Worm (Caenorhabditis elegans): ENCODE data around the gene droe-8.
"Not testable (repeated sequence)": the region's sequence is repeated elsewhere in the genome, so short reads cannot be mapped to it uniquely, and the experiment has no call there.

Gene droe-8

DNA sequence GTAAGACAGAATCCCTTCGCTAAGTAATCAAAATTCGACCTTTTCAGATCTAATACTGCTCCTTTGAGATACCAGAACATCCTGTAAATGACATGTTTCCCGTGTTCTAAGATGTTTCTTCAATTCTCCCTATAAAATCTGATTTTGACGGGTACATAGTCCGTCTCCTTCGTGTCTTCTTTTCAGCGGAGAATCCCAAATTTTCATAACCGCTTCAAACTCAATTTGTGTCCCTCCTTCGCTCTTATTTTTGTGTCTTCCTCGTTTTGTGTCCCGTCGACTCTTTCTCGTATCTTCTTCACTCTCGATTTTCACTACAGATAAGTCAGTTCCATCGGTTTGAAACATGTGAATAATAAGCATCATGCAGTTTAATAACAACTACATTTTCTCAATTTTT is 10.2 kb upstream of the droe-8 start, which contains the start of gene glr-5:
glr-5 (plus strand) TSS at position 321 of the 400 bp plus-strand sequence.
- TF ChIP-seq pes-1 (GFP tag; IDR thresholded peaks at IDR 0.05), result no peak
- no peak for TF ChIP-seq hnd-1 (tag; optimal IDR thresholded peaks at IDR 0.05)
- TF ChIP-seq tra-4 (tag; optimal IDR thresholded peaks at IDR 0.05), result no peak
- no peak for TF ChIP-seq ets-7 (tag; optimal IDR thresholded peaks at IDR 0.05)
- no peak for TF ChIP-seq ceh-13 (GFP tag; optimal IDR thresholded peaks at IDR 0.05)
- no peak for TF ChIP-seq ama-1 (optimal IDR thresholded peaks at IDR 0.05)

DNA sequence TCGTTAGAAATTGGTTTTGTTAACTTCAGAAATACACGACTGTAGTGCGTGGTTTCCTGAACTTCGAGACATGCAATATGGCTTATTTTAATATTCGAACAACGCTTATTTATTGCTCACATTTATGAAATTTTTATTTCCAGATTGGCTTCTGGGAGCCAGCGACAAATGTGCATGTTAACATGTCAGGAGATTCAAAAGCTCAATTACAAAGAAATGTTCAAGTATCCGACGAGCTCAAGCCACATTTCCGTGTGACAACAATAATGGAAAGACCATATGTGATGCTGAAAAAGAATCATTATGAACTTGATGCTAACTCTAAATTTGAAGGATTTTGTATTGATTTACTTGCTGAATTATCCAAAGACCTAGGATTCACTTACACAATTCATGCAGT is 7.9 kb upstream of the droe-8 start:
- TF ChIP-seq hnd-1 (tag; optimal IDR thresholded peaks at IDR 0.05) (no peak), ceh-13 (GFP tag; optimal IDR thresholded peaks at IDR 0.05) (no peak), aly-1 (tag; optimal IDR thresholded peaks at IDR 0.05) (no peak), ceh-36 (tag; optimal IDR thresholded peaks at IDR 0.05) (no peak), hmg-4 (GFP tag; optimal IDR thresholded peaks at IDR 0.05) (no peak), tbx-37 (GFP tag; conservative IDR thresholded peaks at IDR 0.05) (no peak), flt-1 (GFP tag; IDR thresholded peaks at IDR 0.05) (no peak), ama-1 (optimal IDR thresholded peaks at IDR 0.05) (no peak), scrt-1 (GFP tag; IDR thresholded peaks at IDR 0.05) (no peak), pes-1 (GFP tag; IDR thresholded peaks at IDR 0.05) (no peak)

DNA sequence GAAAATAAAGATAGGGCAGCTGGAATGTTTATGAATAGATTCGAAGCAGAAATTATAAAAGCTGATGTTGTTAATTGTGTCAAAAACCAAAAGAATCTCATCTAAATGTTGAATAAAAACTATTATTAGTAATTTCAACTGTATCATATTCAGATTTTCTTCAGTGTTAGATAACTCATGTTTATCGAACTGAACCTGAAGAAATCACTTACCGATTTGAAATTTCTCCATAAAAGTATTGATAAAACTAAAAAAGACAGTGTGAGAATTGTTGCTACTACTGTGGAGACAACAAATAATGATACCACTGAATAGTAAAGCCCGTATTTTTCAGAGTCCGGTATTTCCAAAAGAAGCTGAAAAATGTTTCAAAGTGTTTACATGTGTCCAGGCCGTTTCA is 4.2 kb upstream of the droe-8 start, which contains the start of gene ZC196.8:
ZC196.8 (minus strand) TSS at position 101 of the 400 bp plus-strand sequence.
- not testable (repeated sequence) for TF ChIP-seq ama-1 (optimal IDR thresholded peaks at IDR 0.05); aly-1 (tag; optimal IDR thresholded peaks at IDR 0.05); sea-1 (GFP tag; conservative IDR thresholded peaks at IDR 0.05)

DNA sequence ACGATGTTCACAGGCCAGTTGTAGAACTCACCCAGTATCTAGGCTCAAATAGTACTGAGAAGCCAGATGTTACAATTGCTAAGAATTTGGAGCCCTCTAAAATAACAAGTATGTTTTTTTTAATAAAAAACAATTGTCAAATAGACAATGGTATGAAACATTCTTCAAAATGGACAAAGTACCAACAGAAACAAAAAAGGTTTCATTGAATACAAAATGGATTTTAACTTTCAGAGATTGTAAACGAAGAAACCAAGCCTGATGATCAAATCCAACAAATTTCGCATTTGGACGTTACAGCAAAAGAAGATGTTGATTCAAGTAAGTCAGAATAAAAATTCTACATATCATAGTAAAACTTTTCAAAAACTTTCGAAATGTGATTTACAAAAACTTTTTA is 749 bp downstream of the droe-8 start, which contains the start of gene ZC196.9:
ZC196.9 (minus strand) TSS at position 101 of the 400 bp plus-strand sequence.
- no peak for TF ChIP-seq hnd-1 (tag; optimal IDR thresholded peaks at IDR 0.05)
- TF ChIP-seq B0310.2 (tag; optimal IDR thresholded peaks at IDR 0.05), result no peak
- no peak for TF ChIP-seq ceh-13 (GFP tag; optimal IDR thresholded peaks at IDR 0.05)

- TF ChIP-seq tbx-11 (GFP tag; IDR thresholded peaks at IDR 0.05) (no peak), B0310.2 (tag; optimal IDR thresholded peaks at IDR 0.05) (no peak), pes-1 (GFP tag; IDR thresholded peaks at IDR 0.05) (no peak), F13C5.2 (tag; optimal IDR thresholded peaks at IDR 0.05) (no peak), ama-1 (optimal IDR thresholded peaks at IDR 0.05) (no peak), flt-1 (GFP tag; IDR thresholded peaks at IDR 0.05) (no peak), hnd-1 (tag; optimal IDR thresholded peaks at IDR 0.05) (no peak), scrt-1 (GFP tag; IDR thresholded peaks at IDR 0.05) (no peak), ceh-13 (GFP tag; optimal IDR thresholded peaks at IDR 0.05) (no peak), hmg-4 (GFP tag; optimal IDR thresholded peaks at IDR 0.05) (no peak), aly-1 (tag; optimal IDR thresholded peaks at IDR 0.05) (no peak), ets-7 (tag; optimal IDR thresholded peaks at IDR 0.05) (no peak), hmbx-1 (tag; optimal IDR thresholded peaks at IDR 0.05) (no peak)
Measured at ce11 chrV:8729100-8729499, 2.8 kb downstream of the droe-8 start, which contains the start of gene ZC196.5. TSS of gene ZC196.5 (plus strand) at chrV:8729400.

DNA sequence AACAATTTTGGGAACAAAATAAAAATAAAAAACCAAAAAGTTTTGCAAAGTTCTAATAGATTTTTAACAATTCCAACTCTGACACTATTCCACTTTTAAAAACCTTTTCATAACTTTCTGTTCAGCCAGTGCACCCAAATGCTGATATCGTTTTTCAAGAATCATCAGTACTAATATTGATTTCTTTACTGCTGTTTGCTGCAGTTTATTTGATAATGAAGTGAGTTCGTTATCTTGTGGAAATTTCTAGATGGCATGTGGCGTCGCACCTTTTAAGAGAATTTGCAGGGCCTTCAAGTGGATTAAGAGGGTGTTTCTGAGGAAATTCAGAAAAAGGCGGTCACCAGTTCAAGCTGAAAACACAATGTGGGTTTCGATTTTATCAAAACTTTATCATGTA is 4.7 kb downstream of the droe-8 start:
- TF ChIP-seq sea-1 (GFP tag; conservative IDR thresholded peaks at IDR 0.05) (no peak), ceh-13 (GFP tag; optimal IDR thresholded peaks at IDR 0.05) (no peak), hnd-1 (tag; optimal IDR thresholded peaks at IDR 0.05) (no peak), hmg-4 (GFP tag; optimal IDR thresholded peaks at IDR 0.05) (no peak), F13C5.2 (tag; optimal IDR thresholded peaks at IDR 0.05) (no peak), tbx-11 (GFP tag; IDR thresholded peaks at IDR 0.05) (no peak), scrt-1 (GFP tag; IDR thresholded peaks at IDR 0.05) (no peak), ceh-36 (tag; optimal IDR thresholded peaks at IDR 0.05) (no peak), tra-4 (tag; optimal IDR thresholded peaks at IDR 0.05) (no peak), hmbx-1 (tag; optimal IDR thresholded peaks at IDR 0.05) (no peak), B0310.2 (tag; optimal IDR thresholded peaks at IDR 0.05) (no peak), ets-7 (tag; optimal IDR thresholded peaks at IDR 0.05) (no peak), pes-1 (GFP tag; IDR thresholded peaks at IDR 0.05) (no peak), ama-1 (optimal IDR thresholded peaks at IDR 0.05) (no peak), aly-1 (tag; optimal IDR thresholded peaks at IDR 0.05) (no peak), tbx-37 (GFP tag; conservative IDR thresholded peaks at IDR 0.05) (no peak), flt-1 (GFP tag; IDR thresholded peaks at IDR 0.05) (no peak)

DNA sequence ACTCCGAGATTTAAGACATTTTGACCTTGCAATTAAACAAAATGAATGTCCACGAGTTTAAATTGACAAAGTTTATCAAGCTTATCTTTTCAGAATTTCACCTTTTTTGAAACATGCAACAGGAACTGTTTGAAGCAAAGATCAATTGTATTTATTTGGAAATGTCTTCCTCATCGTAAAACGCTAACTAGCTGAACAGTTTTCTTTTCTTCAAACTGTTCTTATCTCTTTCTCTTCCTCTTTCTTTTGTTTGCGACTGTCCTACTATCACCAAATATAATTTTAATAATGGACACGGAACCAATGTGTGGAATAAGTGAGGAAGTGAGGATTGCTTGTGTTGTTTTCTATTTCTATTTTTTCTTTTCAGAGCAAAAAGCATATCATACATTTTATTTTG is 6.6 kb downstream of the droe-8 start, which contains the start of gene ZC196.4:
ZC196.4 (plus strand) TSS at position 173 of the 400 bp plus-strand sequence.
- no peak for TF ChIP-seq ceh-36 (tag; optimal IDR thresholded peaks at IDR 0.05)
- TF ChIP-seq hnd-1 (tag; optimal IDR thresholded peaks at IDR 0.05), result no peak
- no peak for TF ChIP-seq sea-1 (GFP tag; conservative IDR thresholded peaks at IDR 0.05)
- no peak for TF ChIP-seq flt-1 (GFP tag; IDR thresholded peaks at IDR 0.05)
- no peak for TF ChIP-seq ceh-13 (GFP tag; optimal IDR thresholded peaks at IDR 0.05)
- TF ChIP-seq ets-7 (tag; optimal IDR thresholded peaks at IDR 0.05), result no peak
- TF ChIP-seq hmbx-1 (tag; optimal IDR thresholded peaks at IDR 0.05), result no peak
- no peak for TF ChIP-seq hmg-4 (GFP tag; optimal IDR thresholded peaks at IDR 0.05)
- TF ChIP-seq scrt-1 (GFP tag; IDR thresholded peaks at IDR 0.05), result no peak
- TF ChIP-seq F13C5.2 (tag; optimal IDR thresholded peaks at IDR 0.05), result no peak
- TF ChIP-seq tbx-37 (GFP tag; conservative IDR thresholded peaks at IDR 0.05), result no peak
- no peak for TF ChIP-seq pes-1 (GFP tag; IDR thresholded peaks at IDR 0.05)
- no peak for TF ChIP-seq tra-4 (tag; optimal IDR thresholded peaks at IDR 0.05)
- TF ChIP-seq ama-1 (optimal IDR thresholded peaks at IDR 0.05), result no peak
- TF ChIP-seq tbx-11 (GFP tag; IDR thresholded peaks at IDR 0.05), result no peak
- TF ChIP-seq B0310.2 (tag; optimal IDR thresholded peaks at IDR 0.05), result no peak
- TF ChIP-seq aly-1 (tag; optimal IDR thresholded peaks at IDR 0.05), result no peak

DNA sequence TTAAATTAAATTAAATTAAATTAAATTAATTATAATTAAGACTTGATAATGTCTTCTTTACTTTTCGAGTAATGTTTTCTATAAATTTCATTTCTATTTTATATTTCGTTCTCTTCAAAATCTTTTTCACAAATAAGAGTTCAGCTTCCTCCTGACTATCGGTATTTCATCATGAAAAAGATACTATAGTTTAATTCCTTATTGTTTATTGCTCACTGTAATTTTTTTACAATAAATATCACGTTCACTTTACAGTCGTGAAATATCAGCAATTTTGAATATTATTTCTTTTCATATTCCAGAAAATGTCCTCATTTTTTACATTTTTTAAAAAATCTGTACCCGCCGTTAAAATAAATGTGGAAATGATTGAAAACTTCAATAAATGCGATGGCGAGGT is 10.0 kb downstream of the droe-8 start, which contains the start of gene ZC196.3:
ZC196.3 (plus strand) TSS at position 301 of the 400 bp plus-strand sequence.
- TF ChIP-seq F13C5.2 (tag; optimal IDR thresholded peaks at IDR 0.05) (no peak), aly-1 (tag; optimal IDR thresholded peaks at IDR 0.05) (no peak), ets-7 (tag; optimal IDR thresholded peaks at IDR 0.05) (no peak)

Data from whole organism, early embryonic.